Fruit fly (Drosophila melanogaster) whole organism, embryonic: ENCODE results near the gene prd.

Experiments
- Atf-2 ChIP-seq: fragments of 200-800 bp; sonication (Bioruptor generic); optimal IDR thresholded peaks from 2 replicates; lab custom pipeline; 2016; ENCODE audit warnings: missing biosample characterization, missing genetic modification characterization
- Awh ChIP-seq: fragments of 200-800 bp; sonication (Bioruptor generic); IDR thresholded peaks from 2 replicates; pipeline ENCODE4, ENCODE4 v1.3.6; 2022; ENCODE audit warnings: missing biosample characterization, missing genetic modification characterization
- Bgb ChIP-seq: fragments of 200-800 bp; sonication (Bioruptor generic); IDR thresholded peaks from 2 replicates; pipeline ENCODE4 v1.3.6; 2022; ENCODE audit warnings: missing biosample characterization, missing genetic modification characterization; ENCODE audit not compliant: partially characterized antibody
- CG1024 ChIP-seq: fragments of 200-800 bp; sonication (Bioruptor generic); IDR thresholded peaks from 2 replicates; pipeline ENCODE4 v1.3.6; 2022; ENCODE audit warnings: missing biosample characterization, missing genetic modification characterization
- CG10267 ChIP-seq: fragments of 200-800 bp; sonication (Bioruptor generic); optimal IDR thresholded peaks from 2 replicates; lab custom pipeline; 2018; ENCODE audit warnings: missing biosample characterization, mild to moderate bottlenecking, missing genetic modification characterization, moderate library complexity
- CG11398 ChIP-seq: fragments of 200-800 bp; sonication (Bioruptor generic); optimal IDR thresholded peaks from 2 replicates; lab custom pipeline; 2016; ENCODE audit warnings: missing biosample characterization, missing genetic modification characterization
- CG12942 ChIP-seq: fragments of 200-800 bp; sonication (Bioruptor generic); optimal IDR thresholded peaks from 3 replicates; lab custom pipeline; 2016; ENCODE audit warnings: missing biosample characterization, missing genetic modification characterization
- CG13123 ChIP-seq: fragments of 200-800 bp; sonication (Bioruptor generic); optimal IDR thresholded peaks from 2 replicates; lab custom pipeline; 2016; ENCODE audit warnings: missing biosample characterization, missing genetic modification characterization
- CG13287 ChIP-seq: fragments of 200-800 bp; sonication (Bioruptor generic); IDR thresholded peaks from 2 replicates; pipeline ENCODE4 v1.3.6; 2022; ENCODE audit warnings: missing biosample characterization, missing genetic modification characterization; ENCODE audit not compliant: partially characterized antibody
- CG13296 ChIP-seq: fragments of 200-800 bp; sonication (Bioruptor generic); optimal IDR thresholded peaks from 3 replicates; lab custom pipeline; 2018; ENCODE audit warnings: missing biosample characterization, mild to moderate bottlenecking, missing genetic modification characterization
- CG14710 ChIP-seq: fragments of 200-800 bp; sonication (Bioruptor generic); optimal IDR thresholded peaks from 3 replicates; lab custom pipeline; 2019; ENCODE audit warnings: missing biosample characterization, mild to moderate bottlenecking, missing genetic modification characterization, moderate library complexity
- CG15073 ChIP-seq: fragments of 200-800 bp; sonication (Bioruptor generic); optimal IDR thresholded peaks from 2 replicates; lab custom pipeline; 2016; ENCODE audit warnings: missing biosample characterization, missing genetic modification characterization
- CG17829 ChIP-seq: fragments of 200-800 bp; optimal IDR thresholded peaks from 2 replicates; lab custom pipeline; 2019; ENCODE audit warnings: missing biosample characterization, mild to moderate bottlenecking, missing genetic modification characterization, moderate library complexity
- CG18599 ChIP-seq: fragments of 200-800 bp; sonication (Bioruptor generic); optimal IDR thresholded peaks from 3 replicates; lab custom pipeline; 2017; ENCODE audit warnings: missing biosample characterization, missing genetic modification characterization, mild to moderate bottlenecking, moderate library complexity, missing genetic modification reagents
- CG2116 ChIP-seq: fragments of 200-800 bp; sonication (Bioruptor generic); optimal IDR thresholded peaks from 3 replicates; lab custom pipeline; 2018; ENCODE audit warnings: missing biosample characterization, mild to moderate bottlenecking, missing genetic modification characterization
- CG30403 ChIP-seq: fragments of 200-800 bp; sonication (Bioruptor generic); optimal IDR thresholded peaks from 3 replicates; lab custom pipeline; 2016; ENCODE audit warnings: missing biosample characterization, missing genetic modification characterization
- CG3281 ChIP-seq: fragments of 200-800 bp; sonication (Bioruptor generic); optimal IDR thresholded peaks from 3 replicates; lab custom pipeline; 2017; ENCODE audit warnings: missing biosample characterization, mild to moderate bottlenecking, missing genetic modification characterization
- CG4282 ChIP-seq: fragments of 200-800 bp; sonication (Bioruptor generic); optimal IDR thresholded peaks from 2 replicates; lab custom pipeline; 2016; ENCODE audit warnings: missing biosample characterization, missing genetic modification characterization
- CG4707 ChIP-seq: fragments of 200-800 bp; sonication (Bioruptor generic); optimal IDR thresholded peaks from 2 replicates; lab custom pipeline; 2018; ENCODE audit warnings: missing biosample characterization, mild to moderate bottlenecking, missing genetic modification characterization, moderate library complexity
- CG8924 ChIP-seq: fragments of 200-800 bp; optimal IDR thresholded peaks from 3 replicates; lab custom pipeline; 2019; ENCODE audit warnings: missing biosample characterization, mild to moderate bottlenecking, missing genetic modification characterization, moderate library complexity
- CG9797 ChIP-seq: fragments of 200-800 bp; sonication (Bioruptor generic); optimal IDR thresholded peaks from 3 replicates; lab custom pipeline; 2018; ENCODE audit warnings: missing biosample characterization, mild to moderate bottlenecking, missing genetic modification characterization
- D19A ChIP-seq: fragments of 200-800 bp; optimal IDR thresholded peaks from 3 replicates; lab custom pipeline; 2019; ENCODE audit warnings: missing biosample characterization, mild to moderate bottlenecking, missing genetic modification characterization, moderate library complexity
- Dll ChIP-seq: fragments of 200-800 bp; sonication (Bioruptor generic); IDR thresholded peaks from 4 replicates; pipeline ENCODE4 v1.3.6; 2022; ENCODE audit warnings: missing biosample characterization, missing genetic modification characterization; ENCODE audit not compliant: partially characterized antibody
- Dp ChIP-seq: fragments of 200-800 bp; sonication (Bioruptor generic); optimal IDR thresholded peaks from 2 replicates; lab custom pipeline; 2018; ENCODE audit warnings: missing biosample characterization, mild to moderate bottlenecking, missing genetic modification characterization, moderate library complexity
- E2f2 ChIP-seq: fragments of 200-800 bp; sonication (Bioruptor generic); IDR thresholded peaks from 2 replicates; pipeline ENCODE4 v1.3.6; 2022; ENCODE audit warnings: missing biosample characterization, missing genetic modification characterization
- MBD-R2 ChIP-seq: fragments of 200-800 bp; sonication (Bioruptor generic); IDR thresholded peaks from 2 replicates; pipeline ENCODE4 v1.3.6; 2022; ENCODE audit warnings: missing biosample characterization, missing genetic modification characterization
- MESR4 ChIP-seq: fragments of 200-800 bp; sonication (Bioruptor generic); optimal IDR thresholded peaks from 2 replicates; lab custom pipeline; 2018; ENCODE audit warnings: missing biosample characterization, mild to moderate bottlenecking, missing genetic modification characterization, moderate library complexity
- Myb ChIP-seq: fragments of 200-800 bp; sonication (Bioruptor generic); optimal IDR thresholded peaks from 2 replicates; lab custom pipeline; 2016; ENCODE audit warnings: missing biosample characterization, missing genetic modification characterization
- Poxn ChIP-seq: fragments of 200-800 bp; sonication (Bioruptor generic); IDR thresholded peaks from 2 replicates; pipeline ENCODE4 v1.3.6; 2022; ENCODE audit warnings: missing biosample characterization, missing genetic modification characterization
- YL-1 ChIP-seq: fragments of 200-800 bp; sonication (Bioruptor generic); optimal IDR thresholded peaks from 3 replicates; lab custom pipeline; 2017; ENCODE audit warnings: missing biosample characterization, mild to moderate bottlenecking, missing genetic modification characterization
- ase ChIP-seq: fragments of 200-800 bp; sonication (Bioruptor generic); IDR thresholded peaks from 3 replicates; pipeline ENCODE4 v1.3.6; 2022; ENCODE audit warnings: missing biosample characterization, missing genetic modification characterization
- bab2 ChIP-seq: fragments of 200-800 bp; sonication (Bioruptor generic); optimal IDR thresholded peaks from 2 replicates; lab custom pipeline; 2016; ENCODE audit warnings: missing biosample characterization, missing genetic modification characterization
- crp ChIP-seq, 2 experiments: fragments of 200-800 bp; sonication (Bioruptor generic); optimal IDR thresholded peaks; 2 replicates in 1 of 2; 3 replicates in 1 of 2; lab custom pipeline; 2017; ENCODE audit warnings: missing biosample characterization in 2 of 2, missing genetic modification characterization in 2 of 2, mild to moderate bottlenecking in 1 of 2, moderate library complexity in 1 of 2
- gem ChIP-seq: fragments of 200-800 bp; sonication (Bioruptor generic); optimal IDR thresholded peaks from 2 replicates; lab custom pipeline; 2019; ENCODE audit warnings: missing biosample characterization, mild to moderate bottlenecking, missing genetic modification characterization, moderate library complexity
- gfzf ChIP-seq: fragments of 200-800 bp; sonication (Bioruptor generic); optimal IDR thresholded peaks from 2 replicates; lab custom pipeline; 2016; ENCODE audit warnings: missing biosample characterization, mild to moderate bottlenecking, missing genetic modification characterization, moderate library complexity
- grau ChIP-seq: fragments of 200-800 bp; optimal IDR thresholded peaks from 3 replicates; lab custom pipeline; 2019; ENCODE audit warnings: missing biosample characterization, mild to moderate bottlenecking, missing genetic modification characterization, moderate library complexity
- gsb ChIP-seq: fragments of 200-800 bp; sonication (Bioruptor generic); IDR thresholded peaks from 2 replicates; pipeline ENCODE4 v1.3.6; 2022; ENCODE audit warnings: missing biosample characterization, missing genetic modification characterization
- h ChIP-seq: fragments of >200 bp; optimal IDR thresholded peaks from 2 replicates; lab custom pipeline; 2017
- insv ChIP-seq, 2 experiments: fragments of 200-800 bp; sonication (Bioruptor generic); optimal IDR thresholded peaks; 3 replicates each; lab custom pipeline; 2016 to 2018; ENCODE audit warnings: missing biosample characterization in 2 of 2, missing genetic modification characterization in 2 of 2
- jing ChIP-seq: fragments of 200-800 bp; sonication (Bioruptor generic); optimal IDR thresholded peaks from 2 replicates; lab custom pipeline; 2018; ENCODE audit warnings: missing biosample characterization, mild to moderate bottlenecking, missing genetic modification characterization
- oc ChIP-seq: fragments of 200-800 bp; sonication (Bioruptor generic); optimal IDR thresholded peaks from 2 replicates; lab custom pipeline; 2018; ENCODE audit warnings: missing biosample characterization, mild to moderate bottlenecking, missing genetic modification characterization, moderate library complexity
- pzg ChIP-seq: fragments of 200-800 bp; sonication (Bioruptor generic); optimal IDR thresholded peaks from 3 replicates; lab custom pipeline; 2018; ENCODE audit warnings: missing biosample characterization, mild to moderate bottlenecking, missing genetic modification characterization, moderate library complexity
- ranshi ChIP-seq: fragments of 200-800 bp; sonication (Bioruptor generic); IDR thresholded peaks from 2 replicates; pipeline ENCODE4 v1.3.6; 2022; ENCODE audit warnings: missing biosample characterization, missing genetic modification characterization
- sd ChIP-seq: fragments of 200-800 bp; sonication (Bioruptor generic); optimal IDR thresholded peaks from 3 replicates; lab custom pipeline; 2018; ENCODE audit warnings: missing biosample characterization, mild to moderate bottlenecking, missing genetic modification characterization, moderate library complexity
- sima ChIP-seq: fragments of 200-800 bp; sonication (Bioruptor generic); optimal IDR thresholded peaks from 2 replicates; lab custom pipeline; 2016; ENCODE audit warnings: missing biosample characterization, missing genetic modification characterization
- sna ChIP-seq: fragments of 200-800 bp; sonication (Bioruptor generic); IDR thresholded peaks from 2 replicates; pipeline ENCODE4 v1.3.6; 2022; ENCODE audit warnings: missing biosample characterization, missing genetic modification characterization; ENCODE audit not compliant: partially characterized antibody
- stwl ChIP-seq: fragments of 200-800 bp; sonication (Bioruptor generic); optimal IDR thresholded peaks from 3 replicates; lab custom pipeline; 2018; ENCODE audit warnings: missing biosample characterization, mild to moderate bottlenecking, missing genetic modification characterization, moderate library complexity
- sug ChIP-seq: fragments of 200-800 bp; optimal IDR thresholded peaks from 2 replicates; lab custom pipeline; 2019; ENCODE audit warnings: missing biosample characterization, mild to moderate bottlenecking, missing genetic modification characterization, moderate library complexity
- tap ChIP-seq: fragments of 200-800 bp; optimal IDR thresholded peaks from 3 replicates; lab custom pipeline; 2019; ENCODE audit warnings: missing biosample characterization, mild to moderate bottlenecking, missing genetic modification characterization, moderate library complexity

The prd gene

dm6 chr2L:12049133-12049532, 36.5 kb downstream of the prd start, which contains the start of gene PLCXD (continued):
- peak; percentile 10 for TF ChIP-seq CG13296
- peak; percentile 14 for TF ChIP-seq D19A (tag; lab: Kevin White, UChicago)
- peak; percentile 31 for TF ChIP-seq gem (tag; lab: Kevin White, UChicago)
- TF ChIP-seq CG4707 (GFP tag; lab: Kevin White, UChicago), result peak; percentile 36
- TF ChIP-seq Awh (GFP tag; lab: Robert Waterston, UW), result no peak
- TF ChIP-seq, all 482 proteins: peak for 29

DNA sequence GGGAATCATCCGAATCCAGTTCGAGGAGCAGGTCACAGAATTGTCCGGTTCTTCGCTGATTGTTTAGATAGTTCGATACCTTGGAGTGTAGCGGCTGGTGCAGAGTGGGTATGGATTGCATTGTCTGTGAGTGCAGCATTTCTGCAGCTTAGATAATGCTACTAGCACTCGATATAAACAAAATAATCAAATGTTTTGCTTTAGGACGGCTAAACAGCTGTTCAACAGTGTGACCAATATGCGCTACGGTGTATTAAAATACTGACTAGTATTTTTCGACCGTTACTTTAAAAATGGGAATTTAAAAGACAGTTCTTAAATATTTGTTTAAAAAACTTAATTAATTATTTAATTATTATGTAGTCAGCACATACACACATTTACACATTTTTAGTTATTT, 36.9 kb downstream of the prd start, which contains the start of gene Plzf:
Plzf (minus strand) TSS at position 196 of the 400 bp plus-strand sequence.
- peak; percentile 85 for TF ChIP-seq Myb (GFP tag; lab: Kevin White, UChicago)
- TF ChIP-seq CG14710, result peak; percentile 36
- no peak for TF ChIP-seq CG15073 (GFP tag; lab: Kevin White, UChicago)
- peak; percentile 19; the same call in 1 of the 2 replicates for TF ChIP-seq E2f2 (GFP tag; lab: Robert Waterston, UW)
- no peak for TF ChIP-seq grau (tag; lab: Kevin White, UChicago)
- peak; percentile 22 for TF ChIP-seq MESR4
- TF ChIP-seq sna (GFP tag; lab: Robert Waterston, UW), result no peak
- peak; percentile 19; the same call in 1 of the 4 replicates for TF ChIP-seq Dll (GFP tag; lab: Robert Waterston, UW)
- TF ChIP-seq Bgb (GFP tag; lab: Robert Waterston, UW), result 0 out of 2 replicates have a peak, but pooled peaks have one; percentile 15
- peak; percentile 66 for TF ChIP-seq CG9797 (GFP tag; lab: Kevin White, UChicago)
- no peak for TF ChIP-seq Poxn
- peak; percentile 35 for TF ChIP-seq stwl
- TF ChIP-seq MBD-R2 (GFP tag; lab: Robert Waterston, UW), result peak; percentile 66; the same call in 1 of the 2 replicates
- TF ChIP-seq CG13287 (GFP tag; lab: Robert Waterston, UW), result peak; percentile 47
- peak; percentile 14 for TF ChIP-seq YL-1 (GFP tag; lab: Kevin White, UChicago)
- TF ChIP-seq CG4282 (GFP tag; lab: Kevin White, UChicago), result no peak
- TF ChIP-seq ase (GFP tag; lab: Robert Waterston, UW), result no peak
- no peak for TF ChIP-seq CG3281
- TF ChIP-seq CG2116, result peak; percentile 1
- TF ChIP-seq Dp (GFP tag; lab: Kevin White, UChicago), result peak; percentile 35
- peak; percentile 57 for TF ChIP-seq gfzf (GFP tag; lab: Kevin White, UChicago)
- no peak for TF ChIP-seq jing
- TF ChIP-seq insv (GFP tag; optimal IDR thresholded peaks at IDR 0.05; lab: Kevin White, UChicago), result no peak
- TF ChIP-seq crp (GFP tag; optimal IDR thresholded peaks at IDR 0.05; lab: Kevin White, UChicago), result peak; percentile 59 to 91
- peak; percentile 18 for TF ChIP-seq CG10267 (tag; lab: Kevin White, UChicago)
- TF ChIP-seq pzg (GFP tag; lab: Kevin White, UChicago), result peak; percentile 43
- TF ChIP-seq CG17829 (tag; lab: Kevin White, UChicago), result no peak
- TF ChIP-seq bab2 (GFP tag; lab: Kevin White, UChicago), result no peak
- TF ChIP-seq oc (tag; lab: Kevin White, UChicago), result no peak
- TF ChIP-seq gsb, result no peak

DNA sequence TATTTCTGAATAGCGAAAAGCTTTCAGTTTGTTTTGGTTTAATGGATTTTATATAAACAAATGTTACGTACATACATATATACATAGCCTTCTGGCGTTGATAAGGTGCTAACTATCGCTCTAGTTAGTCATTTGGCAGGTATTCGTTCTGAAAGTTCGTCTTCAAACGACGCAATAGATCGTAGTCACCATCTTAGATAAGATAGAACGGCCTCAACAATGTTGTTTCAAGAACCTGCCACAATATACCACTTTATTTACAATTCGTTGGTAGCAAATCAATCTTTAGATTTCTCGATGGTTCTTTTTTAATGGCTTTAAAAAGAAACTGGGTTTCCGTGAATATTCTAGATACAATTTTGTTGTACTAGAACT, 38.8 kb downstream of the prd start:
- TF ChIP-seq CG12942 (no peak), Dll (GFP tag; lab: Robert Waterston, UW) (no peak), Atf-2 (GFP tag; lab: Kevin White, UChicago) (no peak), h (lab: Kevin White, UChicago) (no peak), ranshi (GFP tag; lab: Robert Waterston, UW) (no peak), tap (tag; lab: Kevin White, UChicago) (no peak), sd (tag; lab: Kevin White, UChicago) (peak; percentile 98), CG30403 (GFP tag; lab: Kevin White, UChicago) (no peak), sima (no peak), CG1024 (no peak), CG13123 (no peak), CG11398 (GFP tag; lab: Kevin White, UChicago) (no peak), CG8924 (tag; lab: Kevin White, UChicago) (no peak), sug (tag; lab: Kevin White, UChicago) (peak; percentile 21), CG18599 (GFP tag; lab: Kevin White, UChicago) (no peak)
